Worm (Caenorhabditis elegans) whole organism, L2 larva: ENCODE results near the gene srg-22.

Experiments
- aly-2 ChIP-seq: fragments of 150-350 bp; optimal IDR thresholded peaks from 2 replicates; lab custom pipeline; 2014; ENCODE audit warnings: missing biosample characterization, missing genetic modification characterization
- ceh-82 ChIP-seq: fragments of 150-350 bp; optimal IDR thresholded peaks from 2 replicates; lab custom pipeline; 2014; ENCODE audit warnings: missing biosample characterization, missing genetic modification characterization
- egl-27 ChIP-seq: sonication (generic microtip); optimal IDR thresholded peaks from 3 replicates; lab custom pipeline; 2017; ENCODE audit warnings: missing biosample characterization, missing genetic modification reagents, missing genetic modification characterization
- lin-11 ChIP-seq: fragments of 150-350 bp; sonication (generic microtip); optimal IDR thresholded peaks from 2 replicates; lab custom pipeline; 2014; ENCODE audit warnings: missing biosample characterization, missing genetic modification characterization, inconsistent platforms, mixed read lengths
- lin-13 ChIP-seq: fragments of 150-350 bp; optimal IDR thresholded peaks from 2 replicates; lab custom pipeline; 2014; ENCODE audit warnings: missing biosample characterization, missing genetic modification reagents, missing genetic modification characterization
- mab-5 ChIP-seq: fragments of 150-350 bp; optimal IDR thresholded peaks from 2 replicates; lab custom pipeline; 2014; ENCODE audit warnings: missing biosample characterization, missing genetic modification characterization
- nhr-10 ChIP-seq: sonication (generic microtip); optimal IDR thresholded peaks from 2 replicates; lab custom pipeline; 2017; ENCODE audit warnings: missing biosample characterization, missing genetic modification characterization
- nhr-11 ChIP-seq: fragments of 150-350 bp; optimal IDR thresholded peaks from 2 replicates; lab custom pipeline; 2014; ENCODE audit warnings: missing biosample characterization, missing genetic modification characterization
- nhr-12 ChIP-seq: fragments of 150-350 bp; optimal IDR thresholded peaks from 2 replicates; lab custom pipeline; 2014; ENCODE audit warnings: missing biosample characterization, missing genetic modification characterization
- nhr-129 ChIP-seq: fragments of 150-350 bp; optimal IDR thresholded peaks from 2 replicates; lab custom pipeline; 2014; ENCODE audit warnings: missing biosample characterization, missing genetic modification characterization
- nhr-6 ChIP-seq: fragments of 150-350 bp; optimal IDR thresholded peaks from 2 replicates; lab custom pipeline; 2014; ENCODE audit warnings: missing biosample characterization, missing genetic modification characterization
- unc-62 ChIP-seq: fragments of 150-350 bp; optimal IDR thresholded peaks from 2 replicates; lab custom pipeline; 2014; ENCODE audit warnings: missing biosample characterization, missing genetic modification reagents, missing genetic modification characterization

DNA sequence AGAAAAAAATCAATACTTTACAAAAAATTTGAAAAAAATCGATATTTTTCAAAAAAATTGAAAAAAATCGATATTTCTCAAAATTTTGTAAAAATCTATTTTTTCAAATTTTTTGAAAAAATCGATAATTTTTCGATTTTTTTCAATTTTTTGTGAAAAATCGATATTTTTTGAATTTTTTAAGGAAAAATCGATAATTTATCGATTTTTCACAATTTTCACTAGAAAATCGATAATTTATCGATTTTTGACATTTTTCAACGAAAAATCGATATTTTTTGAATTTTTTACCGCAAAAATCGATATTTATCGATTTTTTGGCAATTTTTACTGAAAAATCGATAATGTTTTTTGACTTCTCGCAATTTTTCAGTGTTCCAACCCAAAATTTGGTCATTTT is 29.9 kb downstream of the srg-22 start:
- TF ChIP-seq lin-13 (GFP tag; lab: Kevin White, UChicago) (no peak), nhr-11 (tag; lab: Kevin White, UChicago) (no peak), unc-62 (GFP tag; lab: Kevin White, UChicago) (no peak), aly-2 (tag; lab: Kevin White, UChicago) (no peak), nhr-10 (tag; lab: Kevin White, UChicago) (no peak), ceh-82 (tag; lab: Kevin White, UChicago) (no peak), mab-5 (tag; lab: Kevin White, UChicago) (no peak), nhr-6 (tag; lab: Kevin White, UChicago) (no peak), nhr-129 (tag; lab: Kevin White, UChicago) (no peak), lin-11 (tag; lab: Kevin White, UChicago) (no peak), egl-27 (no peak), nhr-12 (tag; lab: Kevin White, UChicago) (no peak)
